Worm (Caenorhabditis elegans) whole organism, L4 larva: ENCODE measurements around the gene Y57G11C.14.

Experiments used
- F10B5.3 ChIP-seq: sonication (generic microtip); optimal IDR thresholded peaks from 2 replicates; lab custom pipeline; 2016; ENCODE audit warnings: mild to moderate bottlenecking, missing genetic modification characterization, missing compliant biosample characterization
- F26F4.8 ChIP-seq: fragments of 200-800 bp; sonication (Bioruptor generic); conservative IDR thresholded peaks from 2 replicates; pipeline ENCODE4 v1.3.6; 2022; ENCODE audit warnings: missing genetic modification characterization, missing compliant biosample characterization
- R02D3.7 ChIP-seq: fragments of 150-350 bp; sonication (generic microtip); optimal IDR thresholded peaks from 3 replicates; lab custom pipeline; 2014; ENCODE audit warnings: missing biosample characterization, missing genetic modification characterization
- T20F7.1 ChIP-seq: fragments of 200-800 bp; sonication (Bioruptor generic); optimal IDR thresholded peaks from 2 replicates; lab custom pipeline; 2018; ENCODE audit warnings: mild to moderate bottlenecking, missing genetic modification characterization, missing compliant biosample characterization
- Y105C5A.15 ChIP-seq: fragments of 200-800 bp; sonication (Bioruptor generic); IDR thresholded peaks from 2 replicates; pipeline ENCODE4 v1.3.6; 2022; ENCODE audit warnings: missing genetic modification characterization, missing compliant biosample characterization
- Y48G9A.11 ChIP-seq: fragments of 200-800 bp; sonication (Bioruptor generic); IDR thresholded peaks from 2 replicates; pipeline ENCODE4 v1.3.6; 2022; ENCODE audit warnings: missing genetic modification reagents, missing genetic modification characterization, missing compliant biosample characterization
- Y75B8A.6 ChIP-seq: fragments of 200-800 bp; sonication (Bioruptor generic); IDR thresholded peaks from 2 replicates; pipeline ENCODE4 v1.3.6; 2022; ENCODE audit warnings: missing genetic modification reagents, missing genetic modification characterization, missing compliant biosample characterization
- aha-1 ChIP-seq: fragments of 150-350 bp; peaks from one replicate; lab custom pipeline; 2014; ENCODE audit warnings: missing biosample characterization, missing genetic modification characterization
- aly-2 ChIP-seq: sonication (generic microtip); optimal IDR thresholded peaks from 2 replicates; lab custom pipeline; 2018; ENCODE audit warnings: missing biosample characterization, missing genetic modification characterization
- ceh-32 ChIP-seq: sonication (generic microtip); optimal IDR thresholded peaks from 2 replicates; lab custom pipeline; 2016; ENCODE audit warnings: mild to moderate bottlenecking, missing genetic modification characterization, missing compliant biosample characterization; ENCODE audit not compliant: poor library complexity
- ceh-44 ChIP-seq: fragments of 200-800 bp; sonication (Bioruptor generic); IDR thresholded peaks from 2 replicates; pipeline ENCODE4 v1.3.6; 2022; ENCODE audit warnings: missing genetic modification reagents, missing genetic modification characterization, missing compliant biosample characterization
- ceh-62 ChIP-seq: sonication (generic microtip); optimal IDR thresholded peaks from 2 replicates; lab custom pipeline; 2017; ENCODE audit warnings: missing biosample characterization, missing genetic modification characterization
- cey-2 ChIP-seq: sonication (generic microtip); optimal IDR thresholded peaks from 3 replicates; lab custom pipeline; 2017; ENCODE audit warnings: missing genetic modification characterization, mild to moderate bottlenecking, missing compliant biosample characterization, antibody characterized with exemption, borderline replicate concordance; ENCODE audit not compliant: insufficient read depth
- daf-8 ChIP-seq: fragments of 200-800 bp; sonication (Bioruptor generic); IDR thresholded peaks from 2 replicates; pipeline ENCODE4 v1.3.6; 2022; ENCODE audit warnings: missing genetic modification characterization, missing compliant biosample characterization
- dmd-8 ChIP-seq: fragments of 200-800 bp; sonication (Bioruptor generic); IDR thresholded peaks from 2 replicates; pipeline ENCODE4 v1.3.6; 2022; ENCODE audit warnings: missing genetic modification characterization, missing compliant biosample characterization
- dmd-9 ChIP-seq: fragments of 200-800 bp; sonication (Bioruptor generic); IDR thresholded peaks from 2 replicates; pipeline ENCODE4 v1.3.6; 2022; ENCODE audit warnings: missing genetic modification reagents, missing genetic modification characterization, missing compliant biosample characterization
- dpl-1 ChIP-seq: fragments of 150-350 bp; optimal IDR thresholded peaks from 2 replicates; lab custom pipeline; 2014; ENCODE audit warnings: missing biosample characterization, missing genetic modification reagents, missing genetic modification characterization
- dve-1 ChIP-seq: sonication (generic microtip); optimal IDR thresholded peaks from 2 replicates; lab custom pipeline; 2017; ENCODE audit warnings: antibody characterized with exemption, mild to moderate bottlenecking, missing genetic modification characterization, missing compliant biosample characterization; ENCODE audit not compliant: insufficient read depth
- egl-27 ChIP-seq: sonication (generic microtip); optimal IDR thresholded peaks from 3 replicates; lab custom pipeline; 2017; ENCODE audit warnings: missing biosample characterization, missing genetic modification reagents, missing genetic modification characterization
- egl-43 ChIP-seq: fragments of 200-800 bp; sonication (Bioruptor generic); IDR thresholded peaks from 2 replicates; pipeline ENCODE4 v1.3.6; 2022; ENCODE audit warnings: missing genetic modification reagents, missing genetic modification characterization, missing compliant biosample characterization
- fkh-10 ChIP-seq: fragments of 150-350 bp; optimal IDR thresholded peaks from 2 replicates; lab custom pipeline; 2014; ENCODE audit warnings: missing biosample characterization, missing genetic modification reagents, missing genetic modification characterization
- fos-1 ChIP-seq: fragments of 150-350 bp; optimal IDR thresholded peaks from 2 replicates; lab custom pipeline; 2014; ENCODE audit warnings: missing biosample characterization, missing genetic modification characterization
- hif-1 ChIP-seq, 2 experiments: sonication (generic microtip); optimal IDR thresholded peaks; 2 replicates each; lab custom pipeline; 2016 to 2017; ENCODE audit warnings: missing compliant biosample characterization in 2 of 2, missing genetic modification characterization in 2 of 2, missing genetic modification reagents in 2 of 2, missing genotype in 2 of 2, mild to moderate bottlenecking in 1 of 2
- hlh-30 ChIP-seq: sonication (generic microtip); optimal IDR thresholded peaks from 2 replicates; lab custom pipeline; 2017; ENCODE audit warnings: antibody characterized with exemption, mild to moderate bottlenecking, missing genetic modification characterization, missing compliant biosample characterization; ENCODE audit not compliant: insufficient read depth
- jun-1 ChIP-seq: fragments of 150-350 bp; optimal IDR thresholded peaks from 2 replicates; lab custom pipeline; 2014; ENCODE audit warnings: missing biosample characterization, missing genetic modification reagents, missing genetic modification characterization
- lim-7 ChIP-seq: fragments of 200-800 bp; sonication (Bioruptor generic); IDR thresholded peaks from 2 replicates; pipeline ENCODE4 v1.3.6; 2022; ENCODE audit warnings: missing genetic modification characterization, missing compliant biosample characterization
- lin-15B ChIP-seq: fragments of 150-350 bp; sonication (generic microtip); optimal IDR thresholded peaks from 3 replicates; lab custom pipeline; 2014; ENCODE audit warnings: missing biosample characterization, missing genetic modification characterization
- lin-29 ChIP-seq: fragments of 200-800 bp; sonication (Bioruptor generic); IDR thresholded peaks from 2 replicates; pipeline ENCODE4 v1.3.6; 2022; ENCODE audit warnings: missing genetic modification reagents, missing genetic modification characterization, missing compliant biosample characterization
- lin-38 ChIP-seq: fragments of 200-800 bp; sonication (Bioruptor generic); IDR thresholded peaks from 2 replicates; pipeline ENCODE4 v1.3.6; 2022; ENCODE audit warnings: missing genetic modification reagents, missing genetic modification characterization, missing compliant biosample characterization
- madf-5 ChIP-seq, 2 experiments: fragments of 200-800 bp; sonication (Bioruptor generic); IDR thresholded peaks; 2 replicates each; pipeline ENCODE4 v1.3.6; 2022; ENCODE audit warnings: missing compliant biosample characterization in 2 of 2, missing genetic modification characterization in 2 of 2
- madf-9 ChIP-seq: fragments of 200-800 bp; sonication (Bioruptor generic); conservative IDR thresholded peaks from 2 replicates; pipeline ENCODE4 v1.3.6; 2022; ENCODE audit warnings: missing genetic modification reagents, missing genetic modification characterization, missing compliant biosample characterization
- mdl-1 ChIP-seq, 2 experiments: fragments of 150-350 bp in 1 of 2; sonication (generic microtip) in 1 of 2; optimal IDR thresholded peaks; 2 replicates each; lab custom pipeline; 2014 to 2017; ENCODE audit warnings: missing biosample characterization in 2 of 2, missing genetic modification characterization in 2 of 2
- mxl-2 ChIP-seq: fragments of 200-800 bp; sonication (Bioruptor generic); conservative IDR thresholded peaks from 2 replicates; pipeline ENCODE4 v1.3.6; 2022; ENCODE audit warnings: missing genetic modification reagents, missing genetic modification characterization, missing compliant biosample characterization
- mxl-3 ChIP-seq: fragments of 200-800 bp; sonication (Bioruptor generic); optimal IDR thresholded peaks from 2 replicates; lab custom pipeline; 2018; ENCODE audit warnings: mild to moderate bottlenecking, missing genetic modification characterization, missing compliant biosample characterization
- nhr-102 ChIP-seq: sonication (generic microtip); optimal IDR thresholded peaks from 2 replicates; lab custom pipeline; 2016; ENCODE audit warnings: mild to moderate bottlenecking, missing genetic modification characterization, moderate library complexity, missing compliant biosample characterization
- nhr-11 ChIP-seq: fragments of 150-350 bp; optimal IDR thresholded peaks from 2 replicates; lab custom pipeline; 2014; ENCODE audit warnings: missing biosample characterization, missing genetic modification characterization
- nhr-111 ChIP-seq: fragments of 200-800 bp; sonication (Bioruptor generic); optimal IDR thresholded peaks from 2 replicates; lab custom pipeline; 2018; ENCODE audit warnings: mild to moderate bottlenecking, missing genetic modification characterization, missing compliant biosample characterization
- nhr-42 ChIP-seq: fragments of 200-800 bp; sonication (Bioruptor generic); IDR thresholded peaks from 2 replicates; pipeline ENCODE4 v1.3.6; 2022; ENCODE audit warnings: missing genetic modification characterization, missing compliant biosample characterization
- nhr-6 ChIP-seq: fragments of 150-350 bp; optimal IDR thresholded peaks from 2 replicates; lab custom pipeline; 2014; ENCODE audit warnings: missing biosample characterization, missing genetic modification characterization
- php-3 ChIP-seq: fragments of 200-800 bp; sonication (Bioruptor generic); IDR thresholded peaks from 2 replicates; pipeline ENCODE4 v1.3.6; 2022; ENCODE audit warnings: missing genetic modification reagents, missing genetic modification characterization, missing compliant biosample characterization
- pqm-1 ChIP-seq: sonication (generic microtip); optimal IDR thresholded peaks from 2 replicates; lab custom pipeline; 2017; ENCODE audit warnings: missing biosample characterization, missing genetic modification characterization
- rbr-2 ChIP-seq: sonication (generic microtip); optimal IDR thresholded peaks from 2 replicates; lab custom pipeline; 2016; ENCODE audit warnings: missing genotype, missing genetic modification characterization, missing compliant biosample characterization
- sdz-12 ChIP-seq: fragments of 200-800 bp; sonication (Bioruptor generic); optimal IDR thresholded peaks from 2 replicates; lab custom pipeline; 2018; ENCODE audit warnings: mild to moderate bottlenecking, missing genetic modification characterization, missing compliant biosample characterization
- set-16 ChIP-seq: fragments of 200-800 bp; sonication (Bioruptor generic); IDR thresholded peaks from 2 replicates; pipeline ENCODE4 v1.3.6; 2022; ENCODE audit warnings: missing genetic modification reagents, missing genetic modification characterization, missing compliant biosample characterization
- snpc-1.2 ChIP-seq: fragments of 200-800 bp; sonication (Bioruptor generic); IDR thresholded peaks from 2 replicates; pipeline ENCODE4 v1.3.6; 2022; ENCODE audit warnings: missing genetic modification reagents, missing genetic modification characterization, missing compliant biosample characterization
- tag-97 ChIP-seq: fragments of 200-800 bp; sonication (Bioruptor generic); IDR thresholded peaks from 2 replicates; pipeline ENCODE4 v1.3.6; 2022; ENCODE audit warnings: missing genetic modification characterization, missing compliant biosample characterization
- unc-130 ChIP-seq: sonication (generic microtip); optimal IDR thresholded peaks from 2 replicates; lab custom pipeline; 2016; ENCODE audit warnings: missing genetic modification reagents, missing genetic modification characterization, missing compliant biosample characterization
- unc-62 ChIP-seq, 3 experiments: fragments of 150-350 bp in 1 of 3; sonication (generic microtip); optimal IDR thresholded peaks in 2 of 3; peaks in 1 of 3; 1 replicate in 1 of 3; 2 replicates in 2 of 3; lab custom pipeline; 2014 to 2017; ENCODE audit warnings: missing biosample characterization in 3 of 3, missing genetic modification characterization in 3 of 3, missing genetic modification reagents in 3 of 3, missing genotype in 1 of 3

Gene Y57G11C.14

ce11 chrIV:14793900-14794624 lies 5.0 kb upstream of the Y57G11C.14 start (continued):
- TF ChIP-seq set-16 (GFP tag; lab: Robert Waterston, UW) (peak; percentile 46), mxl-3 (peak; percentile 93), snpc-1.2 (GFP tag; lab: Robert Waterston, UW) (no peak), T20F7.1 (peak; percentile 16), egl-27 (tag; lab: Kevin White, UChicago) (no peak), ceh-32 (tag; lab: Kevin White, UChicago) (no peak), fos-1 (no peak), aha-1 (tag; lab: Kevin White, UChicago) (peak; percentile 99), F26F4.8 (GFP tag; lab: Robert Waterston, UW) (no peak), daf-8 (no peak), ceh-44 (no peak), aly-2 (tag; lab: Kevin White, UChicago) (no peak), Y75B8A.6 (no peak), F10B5.3 (tag; lab: Kevin White, UChicago) (no peak), hif-1 (tag; optimal IDR thresholded peaks at IDR 0.05; lab: Kevin White, UChicago) (peak in 1 of 2 experiments; percentile 7), lin-15B (tag; lab: Kevin White, UChicago) (no peak), dmd-8 (no peak), lin-29 (GFP tag; lab: Robert Waterston, UW) (no peak), mxl-2 (GFP tag; lab: Robert Waterston, UW) (no peak), php-3 (no peak), rbr-2 (tag; lab: Kevin White, UChicago) (peak; percentile 60), egl-43 (GFP tag; lab: Robert Waterston, UW) (0 out of 2 replicates have a peak, but pooled peaks have one; percentile 15), dmd-9 (no peak), tag-97 (no peak), cey-2 (tag; lab: Kevin White, UChicago) (no peak), mdl-1 (tag; optimal IDR thresholded peaks at IDR 0.05; lab: Kevin White, UChicago) (peak; percentile 61 to 88), fkh-10 (GFP tag; lab: Kevin White, UChicago) (no peak), nhr-11 (peak; percentile 22), dve-1 (tag; lab: Kevin White, UChicago) (peak; percentile 59), hlh-30 (peak; percentile 94), nhr-102 (tag; lab: Kevin White, UChicago) (peak; percentile 36), madf-9 (no peak), unc-130 (GFP tag; lab: Kevin White, UChicago) (no peak), ceh-62 (tag; lab: Kevin White, UChicago) (no peak), dpl-1 (peak; percentile 42), Y105C5A.15 (GFP tag; lab: Robert Waterston, UW) (no peak), pqm-1 (tag; lab: Kevin White, UChicago) (no peak), lim-7 (GFP tag; lab: Robert Waterston, UW) (no peak), unc-62 (GFP tag; optimal IDR thresholded peaks at IDR 0.05 in 1 of 2; lab: Kevin White, UChicago) (peak in 1 of 2 experiments; percentile 69), unc-62 (tag; optimal IDR thresholded peaks at IDR 0.05; lab: Kevin White, UChicago) (no peak), nhr-6 (peak; percentile 57), madf-5 (GFP tag; IDR thresholded peaks at IDR 0.05; lab: Robert Waterston, UW) (no peak), sdz-12 (no peak), Y48G9A.11 (GFP tag; lab: Robert Waterston, UW) (no peak), lin-38 (GFP tag; lab: Robert Waterston, UW) (peak; percentile 40; the same call in 1 of the 2 replicates), jun-1 (tag; lab: Kevin White, UChicago) (no peak), R02D3.7 (tag; lab: Kevin White, UChicago) (no peak), nhr-42 (no peak), nhr-111 (GFP tag; lab: Kevin White, UChicago) (no peak)
